Worm (Caenorhabditis elegans) whole organism, L2 larva: Measurements from ENCODE around the gene C33D9.13.

Experiments
- C34F6.9 ChIP-seq: fragments of 150-350 bp; optimal IDR thresholded peaks from 2 replicates; lab custom pipeline; 2014; ENCODE audit warnings: missing biosample characterization, missing genetic modification characterization
- egl-27 ChIP-seq: sonication (generic microtip); optimal IDR thresholded peaks from 3 replicates; lab custom pipeline; 2017; ENCODE audit warnings: missing biosample characterization, missing genetic modification reagents, missing genetic modification characterization
- lsy-2 ChIP-seq, 2 experiments: fragments of 150-350 bp in 1 of 2; sonication (generic microtip) in 1 of 2; optimal IDR thresholded peaks; 2 replicates each; lab custom pipeline; 2014 to 2017; ENCODE audit warnings: missing biosample characterization in 2 of 2, missing genetic modification characterization in 2 of 2
- mbf-1 ChIP-seq: sonication (generic microtip); optimal IDR thresholded peaks from 2 replicates; lab custom pipeline; 2017; ENCODE audit warnings: missing biosample characterization, missing genetic modification characterization
- nhr-77 ChIP-seq: fragments of 150-350 bp; optimal IDR thresholded peaks from 2 replicates; lab custom pipeline; 2014; ENCODE audit warnings: missing biosample characterization, missing genetic modification characterization
- snpc-4 ChIP-seq: fragments of 150-350 bp; optimal IDR thresholded peaks from 2 replicates; lab custom pipeline; 2014; ENCODE audit warnings: missing biosample characterization, missing genetic modification characterization
- unc-55 ChIP-seq: fragments of 150-350 bp; sonication (generic microtip); optimal IDR thresholded peaks from 3 replicates; lab custom pipeline; 2014; ENCODE audit warnings: missing biosample characterization, missing genetic modification reagents, missing genetic modification characterization
- ztf-4 ChIP-seq: fragments of 150-350 bp; optimal IDR thresholded peaks from 2 replicates; lab custom pipeline; 2014; ENCODE audit warnings: missing biosample characterization, missing genetic modification characterization

ce11 chrIV:8752492-8752891 is 32.6 kb downstream of the C33D9.13 start:
- TF ChIP-seq mbf-1 (tag; lab: Kevin White, UChicago) (no peak), egl-27 (no peak), ztf-4 (tag; lab: Kevin White, UChicago) (no peak), nhr-77 (no peak), lsy-2 (tag; optimal IDR thresholded peaks at IDR 0.05; lab: Kevin White, UChicago) (no peak), unc-55 (no peak), C34F6.9 (tag; lab: Kevin White, UChicago) (no peak), snpc-4 (tag; lab: Kevin White, UChicago) (no peak)
